Comparison of ENCODE assay signal across 1 fruit fly cellular context in genomic region chr3L:13904021-13904325, dm6.
TF ChIP-seq lines count a peak whose summit lies in the region.

No protein-coding gene starts in this region.

TF ChIP-seq in whole organism, embryonic, 481 proteins besides CTCF, POLR2A, EP300 and RAD21 (continued from another document):
- TF ChIP-seq CG10431 (GFP tag; optimal IDR thresholded peaks at IDR 0.05; lab: Kevin White, UChicago) (no peak), CG7357 (GFP tag; IDR thresholded peaks at IDR 0.05; lab: Robert Waterston, UW) (no peak), CG43689 (GFP tag; IDR thresholded peaks at IDR 0.05; lab: Robert Waterston, UW) (no peak), Nf-YB (GFP tag; optimal IDR thresholded peaks at IDR 0.05; lab: Kevin White, UChicago) (no peak), CG3163 (GFP tag; optimal IDR thresholded peaks at IDR 0.05; lab: Kevin White, UChicago) (no peak), CG9727 (GFP tag; optimal IDR thresholded peaks at IDR 0.05; lab: Kevin White, UChicago) (peak; percentile 8), PHDP (tag; optimal IDR thresholded peaks at IDR 0.05; lab: Kevin White, UChicago) (peak; percentile 17), zfh2 (GFP tag; optimal IDR thresholded peaks at IDR 0.05; lab: Kevin White, UChicago) (no peak), Awh (GFP tag; IDR thresholded peaks at IDR 0.05; lab: Robert Waterston, UW) (no peak), sd (tag; optimal IDR thresholded peaks at IDR 0.05; lab: Kevin White, UChicago) (no peak), CG11247 (GFP tag; IDR thresholded peaks at IDR 0.05; lab: Robert Waterston, UW) (no peak), CG1792 (GFP tag; optimal IDR thresholded peaks at IDR 0.05; lab: Kevin White, UChicago) (no peak), phol (tag; optimal IDR thresholded peaks at IDR 0.05; lab: Kevin White, UChicago) (peak; percentile 6), NC2α (GFP tag; optimal IDR thresholded peaks at IDR 0.05; lab: Kevin White, UChicago) (no peak), CG30020 (tag; optimal IDR thresholded peaks at IDR 0.05; lab: Kevin White, UChicago) (no peak), CG11504 (tag; optimal IDR thresholded peaks at IDR 0.05; lab: Kevin White, UChicago) (peak; percentile 46), cas (GFP tag; IDR thresholded peaks at IDR 0.05; lab: Robert Waterston, UW) (no peak), CG11093 (GFP tag; IDR thresholded peaks at IDR 0.05; lab: Robert Waterston, UW) (no peak), nerfin-1 (tag; optimal IDR thresholded peaks at IDR 0.05; lab: Kevin White, UChicago) (no peak), Hr51 (GFP tag; optimal IDR thresholded peaks at IDR 0.05; lab: Kevin White, UChicago) (peak in 1 of 2 experiments; percentile 57), lola (GFP tag; optimal IDR thresholded peaks at IDR 0.05; lab: Kevin White, UChicago) (no peak), nmo (GFP tag; optimal IDR thresholded peaks at IDR 0.05; lab: Kevin White, UChicago) (no peak), CG5953 (GFP tag; IDR thresholded peaks at IDR 0.05; lab: Robert Waterston, UW) (no peak), Bteb2 (GFP tag; optimal IDR thresholded peaks at IDR 0.05; lab: Kevin White, UChicago) (no peak), pzg (GFP tag; optimal IDR thresholded peaks at IDR 0.05; lab: Kevin White, UChicago) (no peak), Dek (tag; optimal IDR thresholded peaks at IDR 0.05; lab: Kevin White, UChicago) (no peak), CG17359 (tag; optimal IDR thresholded peaks at IDR 0.05; lab: Kevin White, UChicago) (no peak), slp2 (GFP tag; optimal IDR thresholded peaks at IDR 0.05; lab: Kevin White, UChicago) (no peak), C15 (GFP tag; IDR thresholded peaks at IDR 0.05; lab: Robert Waterston, UW) (no peak), gt (GFP tag; IDR thresholded peaks at IDR 0.05; lab: Robert Waterston, UW) (no peak), CG10321 (GFP tag; IDR thresholded peaks at IDR 0.05; lab: Robert Waterston, UW) (no peak), NK7.1 (GFP tag; optimal IDR thresholded peaks at IDR 0.05; lab: Kevin White, UChicago) (no peak), da (GFP tag; optimal IDR thresholded peaks at IDR 0.05; lab: Kevin White, UChicago) (no peak), Camta (GFP tag; optimal IDR thresholded peaks at IDR 0.05; lab: Kevin White, UChicago) (no peak), gem (tag; optimal IDR thresholded peaks at IDR 0.05; lab: Kevin White, UChicago) (peak; percentile 48), kay (GFP tag; optimal IDR thresholded peaks at IDR 0.05; lab: Kevin White, UChicago) (no peak), her (GFP tag; optimal IDR thresholded peaks at IDR 0.05; lab: Kevin White, UChicago) (no peak), Trl (optimal IDR thresholded peaks at IDR 0.05; lab: Kevin White, UChicago) (no peak), Trl (GFP tag; optimal IDR thresholded peaks at IDR 0.05; lab: Kevin White, UChicago) (no peak), gsb (GFP tag; IDR thresholded peaks at IDR 0.05; lab: Robert Waterston, UW) (no peak), zf30C (GFP tag; optimal IDR thresholded peaks at IDR 0.05; lab: Kevin White, UChicago) (no peak), Mes4 (GFP tag; optimal IDR thresholded peaks at IDR 0.05; lab: Kevin White, UChicago) (no peak), row (GFP tag; IDR thresholded peaks at IDR 0.05; lab: Robert Waterston, UW) (no peak), Lpt (GFP tag; optimal IDR thresholded peaks at IDR 0.05; lab: Kevin White, UChicago) (no peak), CG7556 (GFP tag; optimal IDR thresholded peaks at IDR 0.05; lab: Kevin White, UChicago) (peak; percentile 35)
TF ChIP-seq in whole organism, embryonic: peak in this region for 24.
